Worm (Caenorhabditis elegans): ENCODE measurements around the gene polq-1.
A peak's percentile ranks its signal among the peaks of the same experiment; 100 is the strongest.

polq-1 gene

ce11 chrIII:5798747-5799146 lies 4.2 kb downstream of the polq-1 start, which contains the start of gene ceh-10:
ceh-10 (plus strand) TSS chrIII:5799047.
- TF ChIP-seq hlh-17 (GFP tag; optimal IDR thresholded peaks at IDR 0.05; ENCODE audit: borderline replicate concordance) (no peak), nhr-84 (tag; optimal IDR thresholded peaks at IDR 0.05) (no peak), lin-14 (GFP tag; optimal IDR thresholded peaks at IDR 0.05) (peak; percentile 44), ceh-82 (tag; optimal IDR thresholded peaks at IDR 0.05) (no peak), lir-3 (tag; optimal IDR thresholded peaks at IDR 0.05; ENCODE audit: poor library complexity) (no peak), nhr-76 (tag; optimal IDR thresholded peaks at IDR 0.05) (no peak), tbx-2 (tag; optimal IDR thresholded peaks at IDR 0.05) (peak; percentile 4)

ce11 chrIII:5794982-5795381 lies 8.0 kb downstream of the polq-1 start:
- TF ChIP-seq nhr-20 (tag; optimal IDR thresholded peaks at IDR 0.05): no peak
- no peak for TF ChIP-seq efl-1 (optimal IDR thresholded peaks at IDR 0.05)
- TF ChIP-seq efl-1 (GFP tag; optimal IDR thresholded peaks at IDR 0.05 in 1 of 2): peak in 1 of 2 experiments; percentile 44
- no peak for TF ChIP-seq elt-2 (tag; optimal IDR thresholded peaks at IDR 0.05)
- no peak for TF ChIP-seq skn-1 (tag; optimal IDR thresholded peaks at IDR 0.05)

ce11 chrIII:5790550-5790949 lies 12.4 kb downstream of the polq-1 start, which contains the start of gene rev-3:
rev-3 (minus strand) TSS chrIII:5790650.
- no peak for TF ChIP-seq aly-2 (tag; optimal IDR thresholded peaks at IDR 0.05)
- no peak for TF ChIP-seq dpl-1 (GFP tag; optimal IDR thresholded peaks at IDR 0.05)

ce11 chrIII:5785273-5785929 lies 17.6 kb downstream of the polq-1 start, which contains the start of gene Y37B11A.3:
Y37B11A.3 (minus strand) TSS chrIII:5785323.
- TF ChIP-seq Y116A8C.19 (tag; optimal IDR thresholded peaks at IDR 0.05; ENCODE audit: borderline replicate concordance) (no peak), swsn-7 (tag; optimal IDR thresholded peaks at IDR 0.05) (peak; percentile 81), isw-1 (GFP tag; IDR thresholded peaks at IDR 0.05) (peak; percentile 86), pag-3 (tag; optimal IDR thresholded peaks at IDR 0.05; ENCODE audit: borderline replicate concordance, insufficient read depth) (no peak), snu-23 (GFP tag; optimal IDR thresholded peaks at IDR 0.05) (peak; percentile 85), unc-130 (tag; optimal IDR thresholded peaks at IDR 0.05) (no peak), mdl-1 (tag; optimal IDR thresholded peaks at IDR 0.05) (peak in 1 of 2 experiments; percentile 70), nhr-237 (tag; optimal IDR thresholded peaks at IDR 0.05) (no peak), C16A3.4 (tag; optimal IDR thresholded peaks at IDR 0.05) (peak; percentile 77), nhr-11 (tag; optimal IDR thresholded peaks at IDR 0.05) (no peak), egl-27 (tag; optimal IDR thresholded peaks at IDR 0.05) (no peak), elt-2 (tag; optimal IDR thresholded peaks at IDR 0.05) (peak; percentile 29), efl-1 (optimal IDR thresholded peaks at IDR 0.05) (peak; percentile 85 to 86), efl-1 (GFP tag; optimal IDR thresholded peaks at IDR 0.05 in 1 of 2) (peak; percentile 81 to 98), dpl-1 (GFP tag; optimal IDR thresholded peaks at IDR 0.05) (peak; percentile 77 to 82 (median 81)), efl-3 (GFP tag; optimal IDR thresholded peaks at IDR 0.05) (no peak), ama-1 (optimal IDR thresholded peaks at IDR 0.05) (no peak), blmp-1 (tag; optimal IDR thresholded peaks at IDR 0.05) (peak; percentile 47), hpl-2 (GFP tag; optimal IDR thresholded peaks at IDR 0.05) (peak; percentile 30), nhr-28 (tag; optimal IDR thresholded peaks at IDR 0.05) (no peak), zag-1 (tag; optimal IDR thresholded peaks at IDR 0.05) (no peak), nhr-20 (tag; optimal IDR thresholded peaks at IDR 0.05) (peak; percentile 81), lin-35 (GFP tag; optimal IDR thresholded peaks at IDR 0.05) (peak; percentile 84 to 88), tbx-2 (tag; optimal IDR thresholded peaks at IDR 0.05) (peak; percentile 79), zip-4 (GFP tag; optimal IDR thresholded peaks at IDR 0.05) (peak; percentile 100), fkh-8 (tag; optimal IDR thresholded peaks at IDR 0.05) (peak; percentile 81), skn-1 (tag; optimal IDR thresholded peaks at IDR 0.05) (peak; percentile 82), C04F5.9 (tag; optimal IDR thresholded peaks at IDR 0.05) (peak; percentile 6), sox-4 (tag; optimal IDR thresholded peaks at IDR 0.05) (peak; percentile 41), nhr-12 (tag; optimal IDR thresholded peaks at IDR 0.05) (no peak), nhr-84 (tag; optimal IDR thresholded peaks at IDR 0.05) (no peak), irx-1 (tag; optimal IDR thresholded peaks at IDR 0.05) (peak; percentile 67), fkh-10 (GFP tag; optimal IDR thresholded peaks at IDR 0.05) (peak; percentile 11), ceh-82 (tag; optimal IDR thresholded peaks at IDR 0.05) (peak; percentile 87), vab-15 (tag; optimal IDR thresholded peaks at IDR 0.05) (no peak), jun-1 (tag; optimal IDR thresholded peaks at IDR 0.05) (peak; percentile 67), nhr-77 (tag; optimal IDR thresholded peaks at IDR 0.05) (peak; percentile 70), pqm-1 (tag; optimal IDR thresholded peaks at IDR 0.05) (no peak), hlh-17 (GFP tag; optimal IDR thresholded peaks at IDR 0.05; ENCODE audit: borderline replicate concordance) (no peak), grh-1 (GFP tag; IDR thresholded peaks at IDR 0.05) (peak; percentile 63)
